Worm (Caenorhabditis elegans): ENCODE data around the gene Y105C5B.1418.

Y105C5B.1418 gene

ce11 chrIV:16022438-16022837 is 44.8 kb downstream of the Y105C5B.1418 start (continued):
- TF ChIP-seq him-1 (tag; optimal IDR thresholded peaks at IDR 0.05) (no peak), ztf-25 (GFP tag; IDR thresholded peaks at IDR 0.05) (no peak), unc-130 (GFP tag; optimal IDR thresholded peaks at IDR 0.05) (no peak), lin-54 (GFP tag; optimal IDR thresholded peaks at IDR 0.05) (no peak)
